Fruit fly (Drosophila melanogaster): ENCODE data around the gene CG45488.
"Not testable (repeated sequence)": the region's sequence is repeated elsewhere in the genome, so short reads cannot be mapped to it uniquely, and the experiment has no call there.

Gene CG45488

dm6 chrX:19920335-19920734, at the start of gene CG45488:
Gene CG45488 (minus strand): TSS chrX:19920435.
- not testable (repeated sequence) for TF ChIP-seq psq, insv, Sin3A (optimal IDR thresholded peaks at IDR 0.05)

DNA sequence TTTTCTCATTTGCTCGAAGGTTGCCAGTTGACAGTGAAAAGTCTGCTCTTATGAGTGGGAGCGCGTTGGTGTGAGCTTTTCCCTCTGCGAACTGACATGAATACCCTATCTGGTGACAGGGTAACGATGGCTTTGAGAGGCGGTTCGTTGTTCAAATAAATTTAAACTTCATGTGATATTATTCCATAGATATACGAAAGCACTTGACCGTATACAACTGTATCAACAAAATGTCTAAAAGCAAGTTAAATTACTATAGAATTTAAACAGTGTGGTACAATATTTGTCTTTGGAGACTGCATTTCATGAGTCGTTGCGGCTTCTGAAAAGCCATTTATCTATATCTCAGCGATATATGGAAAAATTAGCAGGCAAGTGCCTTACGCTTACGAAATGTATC, 44.0 kb upstream of the CG45488 start:
- TF ChIP-seq Myc (optimal IDR thresholded peaks at IDR 0.05) (no peak), insv (optimal IDR thresholded peaks at IDR 0.05) (no peak), Sin3A (optimal IDR thresholded peaks at IDR 0.05) (no peak), ttk (optimal IDR thresholded peaks at IDR 0.05) (no peak), psq (optimal IDR thresholded peaks at IDR 0.05) (no peak), h (optimal IDR thresholded peaks at IDR 0.05) (no peak)

dm6 chrX:19960881-19961347, 40.7 kb upstream of the CG45488 start, which contains the start of gene Nep3:
Gene Nep3 (plus strand): TSS chrX:19961297.
- TF ChIP-seq Sin3A (optimal IDR thresholded peaks at IDR 0.05) (no peak), insv (optimal IDR thresholded peaks at IDR 0.05) (no peak), psq (optimal IDR thresholded peaks at IDR 0.05) (no peak), ttk (optimal IDR thresholded peaks at IDR 0.05) (no peak), h (optimal IDR thresholded peaks at IDR 0.05) (no peak), Myc (optimal IDR thresholded peaks at IDR 0.05) (no peak)

- TF ChIP-seq Sin3A (optimal IDR thresholded peaks at IDR 0.05): no peak
- no peak for TF ChIP-seq psq (optimal IDR thresholded peaks at IDR 0.05)
- TF ChIP-seq h (optimal IDR thresholded peaks at IDR 0.05): no peak
- TF ChIP-seq ttk (optimal IDR thresholded peaks at IDR 0.05): no peak
- TF ChIP-seq Myc (optimal IDR thresholded peaks at IDR 0.05): no peak
- no peak for TF ChIP-seq insv (optimal IDR thresholded peaks at IDR 0.05)
These were observed 39.2 kb upstream of the CG45488 start, which contains the start of gene CG12655 for dm6 chrX:19959353-19959969. Gene CG12655 (minus strand): TSS chrX:19959403.

- TF ChIP-seq h, insv, Sin3A (optimal IDR thresholded peaks at IDR 0.05): not testable (repeated sequence)
These were observed 38.0 kb upstream of the CG45488 start, which contains the start of gene CG43784 for dm6 chrX:19958242-19958641. Gene CG43784 (minus strand): TSS chrX:19958342.

DNA sequence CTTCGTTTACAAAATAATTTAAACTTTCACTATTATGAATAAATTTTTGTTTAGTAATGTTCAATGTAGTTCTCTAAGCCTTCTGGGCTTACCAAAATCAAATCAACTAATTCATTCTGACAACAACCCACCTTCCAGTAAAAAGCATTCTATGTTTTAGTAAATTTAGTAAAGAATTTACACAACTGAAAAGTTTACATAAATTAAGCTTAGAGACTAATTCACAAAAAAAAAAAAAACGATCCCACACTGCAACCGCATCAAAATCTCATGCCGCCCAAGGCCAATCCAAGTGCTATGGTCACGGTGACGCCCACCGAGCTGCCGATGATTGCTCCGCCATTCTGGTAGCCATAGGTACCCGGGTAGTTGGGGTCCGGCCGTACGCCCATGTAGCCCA, 33.3 kb upstream of the CG45488 start, which contains the start of gene CG45494:
Gene CG45494 (minus strand): TSS at position 101 of the 400 bp plus-strand sequence.
- not testable (repeated sequence) for TF ChIP-seq ttk, h, psq (optimal IDR thresholded peaks at IDR 0.05)

- not testable (repeated sequence) for TF ChIP-seq h, ttk, psq (optimal IDR thresholded peaks at IDR 0.05)
These were observed 28.5 kb upstream of the CG45488 start, which contains the start of gene CG45493 for dm6 chrX:19948773-19949172. Gene CG45493 (minus strand): TSS chrX:19948873.

DNA sequence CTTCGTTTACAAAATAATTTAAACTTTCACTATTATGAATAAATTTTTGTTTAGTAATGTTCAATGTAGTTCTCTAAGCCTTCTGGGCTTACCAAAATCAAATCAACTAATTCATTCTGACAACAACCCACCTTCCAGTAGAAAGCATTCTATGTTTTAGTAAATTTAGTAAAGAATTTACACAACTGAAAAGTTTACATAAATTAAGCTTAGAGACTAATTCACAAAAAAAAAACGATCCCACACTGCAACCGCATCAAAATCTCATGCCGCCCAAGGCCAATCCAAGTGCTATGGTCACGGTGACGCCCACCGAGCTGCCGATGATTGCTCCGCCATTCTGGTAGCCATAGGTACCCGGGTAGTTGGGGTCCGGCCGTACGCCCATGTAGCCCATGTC, 23.8 kb upstream of the CG45488 start, which contains the start of gene CG45492:
Gene CG45492 (minus strand): TSS at position 101 of the 400 bp plus-strand sequence.
- TF ChIP-seq psq, Myc, insv (optimal IDR thresholded peaks at IDR 0.05): not testable (repeated sequence)

dm6 chrX:19938894-19939293, 18.7 kb upstream of the CG45488 start, which contains the start of gene CG45491:
Gene CG45491 (minus strand): TSS chrX:19938994.
- not testable (repeated sequence) for TF ChIP-seq insv, h, Sin3A (optimal IDR thresholded peaks at IDR 0.05)

DNA sequence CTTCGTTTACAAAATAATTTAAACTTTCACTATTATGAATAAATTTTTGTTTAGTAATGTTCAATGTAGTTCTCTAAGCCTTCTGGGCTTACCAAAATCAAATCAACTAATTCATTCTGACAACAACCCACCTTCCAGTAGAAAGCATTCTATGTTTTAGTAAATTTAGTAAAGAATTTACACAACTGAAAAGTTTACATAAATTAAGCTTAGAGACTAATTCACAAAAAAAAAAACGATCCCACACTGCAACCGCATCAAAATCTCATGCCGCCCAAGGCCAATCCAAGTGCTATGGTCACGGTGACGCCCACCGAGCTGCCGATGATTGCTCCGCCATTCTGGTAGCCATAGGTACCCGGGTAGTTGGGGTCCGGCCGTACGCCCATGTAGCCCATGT, 14.0 kb upstream of the CG45488 start, which contains the start of gene CG45490:
Gene CG45490 (minus strand): TSS at position 101 of the 400 bp plus-strand sequence.
- TF ChIP-seq insv, Myc, ttk (optimal IDR thresholded peaks at IDR 0.05): not testable (repeated sequence)

- not testable (repeated sequence) for TF ChIP-seq Myc, h, psq (optimal IDR thresholded peaks at IDR 0.05)
These were observed 8.8 kb upstream of the CG45488 start, which contains the start of gene CG45489 for dm6 chrX:19929078-19929477. Gene CG45489 (minus strand): TSS chrX:19929178.

DNA sequence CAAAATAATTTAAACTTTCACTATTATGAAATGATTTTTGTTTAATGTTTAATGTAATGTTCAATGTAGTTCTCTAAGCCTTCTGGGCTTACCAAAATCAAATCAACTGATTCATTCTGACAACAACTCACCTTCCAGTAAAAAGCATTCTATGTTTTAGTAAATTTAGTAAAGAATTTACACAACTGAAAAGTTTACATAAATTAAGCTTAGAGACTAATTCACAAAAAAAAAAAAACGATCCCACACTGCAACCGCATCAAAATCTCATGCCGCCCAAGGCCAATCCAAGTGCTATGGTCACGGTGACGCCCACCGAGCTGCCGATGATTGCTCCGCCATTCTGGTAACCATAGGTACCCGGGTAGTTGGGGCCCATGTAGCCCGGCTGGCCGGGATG, 5.1 kb downstream of the CG45488 start, which contains the start of gene CG45487:
Gene CG45487 (minus strand): TSS at position 101 of the 400 bp plus-strand sequence.
- not testable (repeated sequence) for TF ChIP-seq insv, ttk, Sin3A (optimal IDR thresholded peaks at IDR 0.05)

DNA sequence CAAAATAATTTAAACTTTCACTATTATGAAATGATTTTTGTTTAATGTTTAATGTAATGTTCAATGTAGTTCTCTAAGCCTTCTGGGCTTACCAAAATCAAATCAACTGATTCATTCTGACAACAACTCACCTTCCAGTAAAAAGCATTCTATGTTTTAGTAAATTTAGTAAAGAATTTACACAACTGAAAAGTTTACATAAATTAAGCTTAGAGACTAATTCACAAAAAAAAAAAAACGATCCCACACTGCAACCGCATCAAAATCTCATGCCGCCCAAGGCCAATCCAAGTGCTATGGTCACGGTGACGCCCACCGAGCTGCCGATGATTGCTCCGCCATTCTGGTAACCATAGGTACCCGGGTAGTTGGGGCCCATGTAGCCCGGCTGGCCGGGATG, 10.2 kb downstream of the CG45488 start, which contains the start of gene CG45486:
Gene CG45486 (minus strand): TSS at position 101 of the 400 bp plus-strand sequence.
- TF ChIP-seq insv, psq, Myc (optimal IDR thresholded peaks at IDR 0.05): not testable (repeated sequence)

All from Kc167 (cell line).